Fruit fly (Drosophila melanogaster) whole organism, embryonic: Measurements from ENCODE around the gene Arp1.
A peak's percentile ranks its signal among the peaks of the same experiment; 100 is the strongest.

ENCODE experiments used
- Ada2b ChIP-seq: fragments of 200-800 bp; sonication (Bioruptor generic); IDR thresholded peaks from 2 replicates; pipeline ENCODE4 v1.3.6; 2022; ENCODE audit warnings: missing biosample characterization, missing genetic modification characterization
- CG10147 ChIP-seq: fragments of 200-800 bp; sonication (Bioruptor generic); optimal IDR thresholded peaks from 2 replicates; lab custom pipeline; 2019; ENCODE audit warnings: missing biosample characterization, mild to moderate bottlenecking, missing genetic modification characterization, moderate library complexity
- CG10366 ChIP-seq: fragments of 200-800 bp; sonication (Bioruptor generic); IDR thresholded peaks from 2 replicates; pipeline ENCODE4 v1.3.6; 2022; ENCODE audit warnings: missing biosample characterization, missing genetic modification characterization
- CG11504 ChIP-seq: fragments of 200-800 bp; sonication (Bioruptor generic); optimal IDR thresholded peaks from 3 replicates; lab custom pipeline; 2019; ENCODE audit warnings: missing biosample characterization, mild to moderate bottlenecking, missing genetic modification characterization, moderate library complexity
- CG11695 ChIP-seq: fragments of 200-800 bp; sonication (Bioruptor generic); IDR thresholded peaks from 3 replicates; pipeline ENCODE4 v1.3.6; 2022; ENCODE audit warnings: missing biosample characterization, missing genetic modification characterization
- CG12155 ChIP-seq: fragments of 200-800 bp; sonication (Bioruptor generic); optimal IDR thresholded peaks from 3 replicates; lab custom pipeline; 2016; ENCODE audit warnings: missing biosample characterization, missing genetic modification characterization
- CG14441 ChIP-seq: fragments of 200-800 bp; sonication (Bioruptor generic); IDR thresholded peaks from 2 replicates; pipeline ENCODE4 v1.3.6; 2022; ENCODE audit warnings: missing biosample characterization, missing genetic modification characterization
- CG14860 ChIP-seq: fragments of 200-800 bp; sonication (Bioruptor generic); IDR thresholded peaks from 3 replicates; pipeline ENCODE4 v1.3.6; 2022; ENCODE audit warnings: missing biosample characterization, missing genetic modification characterization; ENCODE audit not compliant: partially characterized antibody
- CG1603 ChIP-seq: fragments of 200-800 bp; sonication (Bioruptor generic); optimal IDR thresholded peaks from 2 replicates; lab custom pipeline; 2019; ENCODE audit warnings: missing biosample characterization, mild to moderate bottlenecking, missing genetic modification characterization, moderate library complexity
- CG18619 ChIP-seq: fragments of 200-800 bp; sonication (Bioruptor generic); optimal IDR thresholded peaks from 3 replicates; lab custom pipeline; 2017; ENCODE audit warnings: missing biosample characterization, mild to moderate bottlenecking, missing genetic modification characterization
- CG31224 ChIP-seq: fragments of 200-800 bp; sonication (Bioruptor generic); IDR thresholded peaks from 2 replicates; pipeline ENCODE4 v1.3.6; 2022; ENCODE audit warnings: missing biosample characterization, missing genetic modification characterization
- CG33213 ChIP-seq: fragments of 200-800 bp; sonication (Bioruptor generic); optimal IDR thresholded peaks from 3 replicates; lab custom pipeline; 2016; ENCODE audit warnings: missing biosample characterization, missing genetic modification characterization
- CG4617 ChIP-seq: fragments of 200-800 bp; sonication (Bioruptor generic); optimal IDR thresholded peaks from 3 replicates; lab custom pipeline; 2016; ENCODE audit warnings: missing biosample characterization, missing genetic modification characterization, borderline replicate concordance
- CG6854 ChIP-seq: fragments of 200-800 bp; sonication (Bioruptor generic); optimal IDR thresholded peaks from 3 replicates; lab custom pipeline; 2017; ENCODE audit warnings: missing biosample characterization, mild to moderate bottlenecking, missing genetic modification characterization
- CG7271 ChIP-seq: fragments of 200-800 bp; sonication (Bioruptor generic); optimal IDR thresholded peaks from 2 replicates; lab custom pipeline; 2018; ENCODE audit warnings: missing biosample characterization, mild to moderate bottlenecking, missing genetic modification characterization, moderate library complexity
- CG9797 ChIP-seq: fragments of 200-800 bp; sonication (Bioruptor generic); optimal IDR thresholded peaks from 3 replicates; lab custom pipeline; 2018; ENCODE audit warnings: missing biosample characterization, mild to moderate bottlenecking, missing genetic modification characterization
- CG9932 ChIP-seq: fragments of 200-800 bp; sonication (Bioruptor generic); IDR thresholded peaks from 2 replicates; pipeline ENCODE4 v1.3.6; 2022; ENCODE audit warnings: missing biosample characterization, missing genetic modification characterization
- CkIIα-i1 ChIP-seq: fragments of 200-800 bp; sonication (Bioruptor generic); IDR thresholded peaks from 2 replicates; pipeline ENCODE4 v1.3.6; 2022; ENCODE audit warnings: missing biosample characterization, missing genetic modification characterization
- D19A ChIP-seq: fragments of 200-800 bp; optimal IDR thresholded peaks from 3 replicates; lab custom pipeline; 2019; ENCODE audit warnings: missing biosample characterization, mild to moderate bottlenecking, missing genetic modification characterization, moderate library complexity
- Deaf1 ChIP-seq: fragments of 200-800 bp; optimal IDR thresholded peaks from 3 replicates; lab custom pipeline; 2019; ENCODE audit warnings: missing biosample characterization, mild to moderate bottlenecking, missing genetic modification characterization, moderate library complexity
- Dip3 ChIP-seq: fragments of 200-800 bp; sonication (Bioruptor generic); optimal IDR thresholded peaks from 3 replicates; lab custom pipeline; 2016; ENCODE audit warnings: missing biosample characterization, missing genetic modification characterization
- Ets97D ChIP-seq: fragments of 200-800 bp; sonication (Bioruptor generic); optimal IDR thresholded peaks from 3 replicates; lab custom pipeline; 2016; ENCODE audit warnings: missing biosample characterization, missing genetic modification characterization
- Fer3 ChIP-seq: fragments of 200-800 bp; sonication (Bioruptor generic); optimal IDR thresholded peaks from 2 replicates; lab custom pipeline; 2018; ENCODE audit warnings: missing biosample characterization, mild to moderate bottlenecking, missing genetic modification characterization, moderate library complexity
- Gsc ChIP-seq: fragments of 200-800 bp; sonication (Bioruptor generic); IDR thresholded peaks from 2 replicates; pipeline ENCODE4 v1.3.6; 2022; ENCODE audit warnings: missing biosample characterization, missing genetic modification characterization
- Mes4 ChIP-seq: fragments of 200-800 bp; sonication (Bioruptor generic); optimal IDR thresholded peaks from 2 replicates; lab custom pipeline; 2016; ENCODE audit warnings: missing biosample characterization, missing genetic modification characterization
- NFAT ChIP-seq: fragments of 200-800 bp; sonication (Bioruptor generic); IDR thresholded peaks from 2 replicates; pipeline ENCODE4 v1.3.6; 2022; ENCODE audit warnings: missing biosample characterization, missing genetic modification characterization
- Nf-YB ChIP-seq: fragments of 200-800 bp; sonication (Bioruptor generic); optimal IDR thresholded peaks from 3 replicates; lab custom pipeline; 2019; ENCODE audit warnings: missing biosample characterization, mild to moderate bottlenecking, missing genetic modification characterization, moderate library complexity
- Ptx1 ChIP-seq: fragments of 200-800 bp; sonication (Bioruptor generic); IDR thresholded peaks from 2 replicates; pipeline ENCODE4 v1.3.6; 2022; ENCODE audit warnings: missing biosample characterization, missing genetic modification characterization
- Side ChIP-seq: fragments of 200-800 bp; sonication (Bioruptor generic); optimal IDR thresholded peaks from 2 replicates; lab custom pipeline; 2016; ENCODE audit warnings: missing biosample characterization, missing genetic modification characterization
- Spps ChIP-seq: fragments of 200-800 bp; sonication (Bioruptor generic); optimal IDR thresholded peaks from 2 replicates; lab custom pipeline; 2018; ENCODE audit warnings: missing biosample characterization, mild to moderate bottlenecking, missing genetic modification characterization
- Sry-δ ChIP-seq: fragments of 200-800 bp; sonication (Bioruptor generic); optimal IDR thresholded peaks from 2 replicates; lab custom pipeline; 2016; ENCODE audit warnings: missing biosample characterization, missing genetic modification characterization
- Tbp ChIP-seq: fragments of >200 bp; optimal IDR thresholded peaks from 2 replicates; lab custom pipeline; 2018; ENCODE audit warnings: missing biosample characterization, missing genetic modification characterization
- abd-A ChIP-seq: fragments of 200-800 bp; sonication (Bioruptor generic); optimal IDR thresholded peaks from 3 replicates; lab custom pipeline; 2019; ENCODE audit warnings: missing biosample characterization, mild to moderate bottlenecking, missing genetic modification characterization, moderate library complexity
- amos ChIP-seq: fragments of 200-800 bp; sonication (Bioruptor generic); IDR thresholded peaks from 2 replicates; pipeline ENCODE4 v1.3.6; 2022; ENCODE audit warnings: missing biosample characterization, missing genetic modification characterization; ENCODE audit not compliant: partially characterized antibody
- ase ChIP-seq: fragments of 200-800 bp; sonication (Bioruptor generic); IDR thresholded peaks from 3 replicates; pipeline ENCODE4 v1.3.6; 2022; ENCODE audit warnings: missing biosample characterization, missing genetic modification characterization
- crol ChIP-seq: fragments of 200-800 bp; sonication (Bioruptor generic); IDR thresholded peaks from 2 replicates; pipeline ENCODE4 v1.3.6; 2022; ENCODE audit warnings: missing biosample characterization, missing genetic modification characterization
- esg ChIP-seq: fragments of 200-800 bp; sonication (Bioruptor generic); conservative IDR thresholded peaks from 2 replicates; pipeline ENCODE4 v1.3.6; 2022; ENCODE audit warnings: missing biosample characterization, missing genetic modification characterization
- eyg ChIP-seq: fragments of 200-800 bp; sonication (Bioruptor generic); optimal IDR thresholded peaks from 3 replicates; lab custom pipeline; 2016; ENCODE audit warnings: missing biosample characterization, missing genetic modification characterization
- grn ChIP-seq: fragments of 200-800 bp; sonication (Bioruptor generic); optimal IDR thresholded peaks from 3 replicates; lab custom pipeline; 2017; ENCODE audit warnings: missing biosample characterization, missing genetic modification characterization
- hkb ChIP-seq, 2 experiments: fragments of 200-800 bp in 1 of 2; fragments of >200 bp in 1 of 2; sonication (Bioruptor generic) in 1 of 2; IDR thresholded peaks in 1 of 2; optimal IDR thresholded peaks in 1 of 2; 2 replicates each; pipeline versions ENCODE4 v1.3.6 to Lab custom; 2017 to 2022; ENCODE audit warnings: missing biosample characterization in 1 of 2, missing genetic modification characterization in 1 of 2
- jing ChIP-seq: fragments of 200-800 bp; sonication (Bioruptor generic); optimal IDR thresholded peaks from 2 replicates; lab custom pipeline; 2018; ENCODE audit warnings: missing biosample characterization, mild to moderate bottlenecking, missing genetic modification characterization
- mld ChIP-seq: fragments of 200-800 bp; sonication (Bioruptor generic); IDR thresholded peaks from 3 replicates; pipeline ENCODE4 v1.3.6; 2022; ENCODE audit warnings: missing biosample characterization, missing genetic modification characterization; ENCODE audit not compliant: partially characterized antibody
- scrt ChIP-seq: fragments of 200-800 bp; sonication (Bioruptor generic); optimal IDR thresholded peaks from 2 replicates; lab custom pipeline; 2018; ENCODE audit warnings: missing biosample characterization, mild to moderate bottlenecking, missing genetic modification characterization, moderate library complexity
- sd ChIP-seq: fragments of 200-800 bp; sonication (Bioruptor generic); optimal IDR thresholded peaks from 3 replicates; lab custom pipeline; 2018; ENCODE audit warnings: missing biosample characterization, mild to moderate bottlenecking, missing genetic modification characterization, moderate library complexity
- shn ChIP-seq: fragments of 200-800 bp; sonication (Bioruptor generic); optimal IDR thresholded peaks from 3 replicates; lab custom pipeline; 2016; ENCODE audit warnings: missing biosample characterization, missing genetic modification characterization
- sisA ChIP-seq: fragments of 200-800 bp; sonication (Bioruptor generic); IDR thresholded peaks from 2 replicates; pipeline ENCODE4 v1.3.6; 2022; ENCODE audit warnings: missing biosample characterization, missing genetic modification characterization
- sr ChIP-seq: fragments of 200-800 bp; sonication (Bioruptor generic); IDR thresholded peaks from 3 replicates; pipeline ENCODE4 v1.3.6; 2022; ENCODE audit warnings: missing biosample characterization, missing genetic modification characterization
- z ChIP-seq: fragments of 200-800 bp; sonication (Bioruptor generic); IDR thresholded peaks from 3 replicates; pipeline ENCODE4 v1.3.6; 2022; ENCODE audit warnings: missing biosample characterization, missing genetic modification characterization
- zfh2 ChIP-seq: fragments of 200-800 bp; sonication (Bioruptor generic); optimal IDR thresholded peaks from 2 replicates; lab custom pipeline; 2016; ENCODE audit warnings: missing biosample characterization, missing genetic modification characterization

The Arp1 gene

DNA sequence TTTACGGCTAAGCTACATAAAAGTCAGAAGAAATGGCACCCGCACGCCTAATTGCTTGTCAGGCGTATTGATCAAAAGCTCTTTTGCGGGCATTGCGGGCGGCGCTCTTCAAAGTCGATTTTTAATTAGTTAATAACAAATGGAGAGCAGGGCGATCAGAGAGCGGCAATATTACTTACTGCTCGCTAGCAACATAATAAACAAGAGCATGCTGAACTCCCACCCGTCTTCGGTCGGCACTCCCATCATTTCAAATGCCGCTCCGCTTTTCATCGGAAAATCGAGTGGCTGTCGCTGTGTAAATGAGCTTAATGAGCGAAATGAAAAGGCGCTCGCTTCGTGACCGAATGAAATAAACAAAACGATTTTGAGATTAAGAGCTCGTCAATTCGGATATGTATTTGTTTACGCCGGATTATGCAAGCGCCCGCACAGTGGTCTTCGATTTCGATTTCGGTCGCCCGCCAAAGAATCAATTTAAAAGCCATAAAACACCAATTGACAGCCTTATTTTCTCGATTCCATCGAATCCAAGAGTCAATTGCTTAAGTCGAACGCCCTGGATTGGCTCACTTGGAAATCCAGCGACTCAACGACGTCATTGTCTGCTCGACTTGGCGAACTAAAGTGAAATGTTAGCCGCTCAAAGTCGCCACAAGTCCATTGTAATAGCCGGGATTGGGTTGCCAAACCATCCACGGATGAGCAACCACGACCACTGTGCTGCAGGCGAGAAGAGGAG lies 37.9 kb upstream of the Arp1 start (continued):
- TF ChIP-seq CG14860 (GFP tag; lab: Robert Waterston, UW) (0 out of 3 replicates have a peak, but pooled peaks have one; percentile 19), NFAT (GFP tag; lab: Robert Waterston, UW) (peak; percentile 52; the same call in 1 of the 2 replicates), hkb (optimal IDR thresholded peaks at IDR 0.05; lab: Kevin White, UChicago) (no peak), hkb (GFP tag; IDR thresholded peaks at IDR 0.05; lab: Robert Waterston, UW) (peak; percentile 91), jing (GFP tag; lab: Kevin White, UChicago) (peak; percentile 82), CG14441 (peak; percentile 87), Ets97D (peak; percentile 31), Side (peak; percentile 68), CG18619 (GFP tag; lab: Kevin White, UChicago) (peak; percentile 82), sd (tag; lab: Kevin White, UChicago) (no peak), CG9932 (GFP tag; lab: Robert Waterston, UW) (peak; percentile 76), CG11504 (tag; lab: Kevin White, UChicago) (peak; percentile 88), crol (GFP tag; lab: Robert Waterston, UW) (no peak), eyg (GFP tag; lab: Kevin White, UChicago) (peak; percentile 68), D19A (tag; lab: Kevin White, UChicago) (peak; percentile 68), Dip3 (GFP tag; lab: Kevin White, UChicago) (peak; percentile 60), CG7271 (no peak), scrt (GFP tag; lab: Kevin White, UChicago) (peak; percentile 53), zfh2 (GFP tag; lab: Kevin White, UChicago) (peak; percentile 69), ase (peak; percentile 74), CG9797 (no peak), Tbp (no peak), CG31224 (GFP tag; lab: Robert Waterston, UW) (peak; percentile 70), Spps (tag; lab: Kevin White, UChicago) (no peak), CG10366 (peak; percentile 81), CG6854 (GFP tag; lab: Kevin White, UChicago) (peak; percentile 71), grn (GFP tag; lab: Kevin White, UChicago) (no peak), sr (no peak; the same call in 2 of the 3 replicates), CG33213 (GFP tag; lab: Kevin White, UChicago) (peak; percentile 64), Sry-δ (GFP tag; lab: Kevin White, UChicago) (peak; percentile 20), Gsc (peak; percentile 78), mld (GFP tag; lab: Robert Waterston, UW) (no peak), sisA (GFP tag; lab: Robert Waterston, UW) (peak; percentile 91), CG1603 (tag; lab: Kevin White, UChicago) (peak; percentile 84), Nf-YB (GFP tag; lab: Kevin White, UChicago) (peak; percentile 54), abd-A (tag; lab: Kevin White, UChicago) (peak; percentile 61), shn (GFP tag; lab: Kevin White, UChicago) (peak; percentile 81), Fer3 (tag; lab: Kevin White, UChicago) (peak; percentile 69), CG10147 (peak; percentile 74), z (peak; percentile 84), Ada2b (peak; percentile 77), Deaf1 (tag; lab: Kevin White, UChicago) (peak; percentile 47), CG11695 (GFP tag; lab: Robert Waterston, UW) (peak; percentile 85; the same call in 2 of the 3 replicates), CkIIα-i1 (GFP tag; lab: Robert Waterston, UW) (no peak), Mes4 (GFP tag; lab: Kevin White, UChicago) (peak; percentile 69), CG12155 (GFP tag; lab: Kevin White, UChicago) (peak; percentile 57), amos (GFP tag; lab: Robert Waterston, UW) (no peak), esg (peak; percentile 89), CG4617 (GFP tag; lab: Kevin White, UChicago) (peak; percentile 39), Ptx1 (peak; percentile 91)
